Fruit fly (Drosophila melanogaster) whole organism, embryonic: ENCODE results near the gene Bet5.
A peak's percentile ranks its signal among the peaks of the same experiment; 100 is the strongest.

ENCODE experiments used
- Ada2b ChIP-seq: fragments of 200-800 bp; sonication (Bioruptor generic); IDR thresholded peaks from 2 replicates; pipeline ENCODE4 v1.3.6; 2022; ENCODE audit warnings: missing biosample characterization, missing genetic modification characterization
- Blimp-1 ChIP-seq: fragments of 200-800 bp; sonication (Bioruptor generic); optimal IDR thresholded peaks from 3 replicates; lab custom pipeline; 2018; ENCODE audit warnings: missing biosample characterization, missing genetic modification characterization, mild to moderate bottlenecking, moderate library complexity, missing genetic modification reagents
- Bteb2 ChIP-seq: fragments of 200-800 bp; sonication (Bioruptor generic); optimal IDR thresholded peaks from 2 replicates; lab custom pipeline; 2016; ENCODE audit warnings: missing biosample characterization, missing genetic modification characterization
- CG10267 ChIP-seq: fragments of 200-800 bp; sonication (Bioruptor generic); optimal IDR thresholded peaks from 2 replicates; lab custom pipeline; 2018; ENCODE audit warnings: missing biosample characterization, mild to moderate bottlenecking, missing genetic modification characterization, moderate library complexity
- CG10543 ChIP-seq: fragments of 200-800 bp; sonication (Bioruptor generic); optimal IDR thresholded peaks from 3 replicates; lab custom pipeline; 2017; ENCODE audit warnings: missing biosample characterization, mild to moderate bottlenecking, missing genetic modification characterization, moderate library complexity
- CG10654 ChIP-seq: fragments of 200-800 bp; sonication (Bioruptor generic); optimal IDR thresholded peaks from 2 replicates; lab custom pipeline; 2016; ENCODE audit warnings: missing biosample characterization, missing genetic modification characterization
- CG12236 ChIP-seq: fragments of 200-800 bp; sonication (Bioruptor generic); optimal IDR thresholded peaks from 2 replicates; lab custom pipeline; 2016; ENCODE audit warnings: missing biosample characterization, missing genetic modification characterization
- CG12744 ChIP-seq: fragments of 200-800 bp; sonication (Bioruptor generic); optimal IDR thresholded peaks from 2 replicates; lab custom pipeline; 2016; ENCODE audit warnings: missing biosample characterization, missing genetic modification characterization
- CG14014 ChIP-seq: fragments of 200-800 bp; sonication (Bioruptor generic); IDR thresholded peaks from 2 replicates; pipeline ENCODE4 v1.3.6; 2022; ENCODE audit warnings: missing biosample characterization, missing genetic modification characterization
- CG15601 ChIP-seq: fragments of 200-800 bp; sonication (Bioruptor generic); optimal IDR thresholded peaks from 3 replicates; lab custom pipeline; 2019; ENCODE audit warnings: missing biosample characterization, mild to moderate bottlenecking, missing genetic modification characterization, moderate library complexity
- CG17912 ChIP-seq: fragments of 200-800 bp; sonication (Bioruptor generic); optimal IDR thresholded peaks from 2 replicates; lab custom pipeline; 2018; ENCODE audit warnings: missing biosample characterization, mild to moderate bottlenecking, missing genetic modification characterization
- CG30020 ChIP-seq: fragments of 200-800 bp; optimal IDR thresholded peaks from 2 replicates; lab custom pipeline; 2019; ENCODE audit warnings: missing biosample characterization, mild to moderate bottlenecking, missing genetic modification characterization, moderate library complexity
- CG33557 ChIP-seq: fragments of 200-800 bp; sonication (Bioruptor generic); optimal IDR thresholded peaks from 2 replicates; lab custom pipeline; 2019; ENCODE audit warnings: missing biosample characterization, mild to moderate bottlenecking, missing genetic modification characterization, moderate library complexity
- CG5953 ChIP-seq: fragments of 200-800 bp; sonication (Bioruptor generic); IDR thresholded peaks from 2 replicates; pipeline ENCODE4 v1.3.6; 2022; ENCODE audit warnings: missing biosample characterization, missing genetic modification characterization
- CG8388 ChIP-seq: fragments of 200-800 bp; sonication (Bioruptor generic); optimal IDR thresholded peaks from 2 replicates; lab custom pipeline; 2019; ENCODE audit warnings: missing biosample characterization, mild to moderate bottlenecking, missing genetic modification characterization, moderate library complexity
- CG8944 ChIP-seq: fragments of 200-800 bp; sonication (Bioruptor generic); optimal IDR thresholded peaks from 3 replicates; lab custom pipeline; 2016; ENCODE audit warnings: missing biosample characterization, missing genetic modification characterization
- CG9215 ChIP-seq: fragments of 200-800 bp; sonication (Bioruptor generic); IDR thresholded peaks from 2 replicates; pipeline ENCODE4 v1.3.6; 2022; ENCODE audit warnings: missing biosample characterization, missing genetic modification characterization
- CG9609 ChIP-seq: fragments of 200-800 bp; sonication (Bioruptor generic); optimal IDR thresholded peaks from 3 replicates; lab custom pipeline; 2016; ENCODE audit warnings: missing biosample characterization, missing genetic modification characterization
- CG9727 ChIP-seq: fragments of 200-800 bp; sonication (Bioruptor generic); optimal IDR thresholded peaks from 3 replicates; lab custom pipeline; 2017; ENCODE audit warnings: missing biosample characterization, mild to moderate bottlenecking, missing genetic modification characterization
- Jarid2 ChIP-seq: fragments of 200-800 bp; sonication (Bioruptor generic); optimal IDR thresholded peaks from 3 replicates; lab custom pipeline; 2017; ENCODE audit warnings: mild to moderate bottlenecking, missing biosample characterization, missing genetic modification reagents, missing genetic modification characterization
- Lhr ChIP-seq: fragments of 200-800 bp; sonication (Bioruptor generic); optimal IDR thresholded peaks from 3 replicates; lab custom pipeline; 2017; ENCODE audit warnings: mild to moderate bottlenecking, missing biosample characterization, missing genetic modification reagents, missing genetic modification characterization
- Meics ChIP-seq: fragments of 200-800 bp; sonication (Bioruptor generic); optimal IDR thresholded peaks from 2 replicates; lab custom pipeline; 2017; ENCODE audit warnings: missing biosample characterization, mild to moderate bottlenecking, missing genetic modification characterization
- NK7.1 ChIP-seq: fragments of 200-800 bp; sonication (Bioruptor generic); optimal IDR thresholded peaks from 3 replicates; lab custom pipeline; 2016; ENCODE audit warnings: missing biosample characterization, missing genetic modification characterization
- Rfx ChIP-seq: fragments of 200-800 bp; sonication (Bioruptor generic); IDR thresholded peaks from 2 replicates; pipeline ENCODE4 v1.3.6; 2022; ENCODE audit warnings: missing biosample characterization, missing genetic modification characterization
- Sin3A ChIP-seq: fragments of >200 bp; optimal IDR thresholded peaks from 2 replicates; lab custom pipeline; 2018
- Sox102F ChIP-seq: fragments of 200-800 bp; sonication (Bioruptor generic); optimal IDR thresholded peaks from 2 replicates; lab custom pipeline; 2018; ENCODE audit warnings: missing biosample characterization, mild to moderate bottlenecking, missing genetic modification characterization, moderate library complexity
- Vsx1 ChIP-seq: fragments of 200-800 bp; sonication (Bioruptor generic); optimal IDR thresholded peaks from 2 replicates; lab custom pipeline; 2017; ENCODE audit warnings: missing biosample characterization, mild to moderate bottlenecking, missing genetic modification characterization, missing genetic modification reagents
- cad ChIP-seq: fragments of >200 bp; optimal IDR thresholded peaks from 2 replicates; lab custom pipeline; 2017; ENCODE audit warnings: missing biosample characterization, missing genetic modification characterization
- cas ChIP-seq: fragments of 200-800 bp; sonication (Bioruptor generic); IDR thresholded peaks from 2 replicates; pipeline ENCODE4 v1.3.6; 2022; ENCODE audit warnings: missing biosample characterization, missing genetic modification characterization
- chif ChIP-seq, 2 experiments: fragments of 200-800 bp; sonication (Bioruptor generic); optimal IDR thresholded peaks; 3 replicates each; lab custom pipeline; 2016; ENCODE audit warnings: missing biosample characterization in 2 of 2, missing genetic modification characterization in 2 of 2
- cwo ChIP-seq: fragments of 200-800 bp; sonication (Bioruptor generic); optimal IDR thresholded peaks from 3 replicates; lab custom pipeline; 2017; ENCODE audit warnings: missing biosample characterization, missing genetic modification characterization, mild to moderate bottlenecking, moderate library complexity, missing genetic modification reagents
- dati ChIP-seq: fragments of 200-800 bp; sonication (Bioruptor generic); IDR thresholded peaks from 2 replicates; pipeline ENCODE4 v1.3.6; 2022; ENCODE audit warnings: missing biosample characterization, missing genetic modification characterization
- ham ChIP-seq: fragments of 200-800 bp; sonication (Bioruptor generic); IDR thresholded peaks from 2 replicates; pipeline ENCODE4 v1.3.6; 2022; ENCODE audit warnings: missing biosample characterization, missing genetic modification characterization
- insv ChIP-seq, 2 experiments: fragments of 200-800 bp; sonication (Bioruptor generic); optimal IDR thresholded peaks; 3 replicates each; lab custom pipeline; 2016 to 2018; ENCODE audit warnings: missing biosample characterization in 2 of 2, missing genetic modification characterization in 2 of 2
- jing ChIP-seq: fragments of 200-800 bp; sonication (Bioruptor generic); optimal IDR thresholded peaks from 2 replicates; lab custom pipeline; 2018; ENCODE audit warnings: missing biosample characterization, mild to moderate bottlenecking, missing genetic modification characterization
- klu ChIP-seq: fragments of 200-800 bp; sonication (Bioruptor generic); IDR thresholded peaks from 2 replicates; pipeline ENCODE4 v1.3.6; 2022; ENCODE audit warnings: missing biosample characterization, missing genetic modification characterization
- kni ChIP-seq: fragments of 200-800 bp; sonication (Bioruptor generic); optimal IDR thresholded peaks from 3 replicates; lab custom pipeline; 2017; ENCODE audit warnings: mild to moderate bottlenecking, missing biosample characterization, missing genetic modification reagents, missing genetic modification characterization
- lbe ChIP-seq: fragments of 200-800 bp; sonication (Bioruptor generic); optimal IDR thresholded peaks from 2 replicates; lab custom pipeline; 2016; ENCODE audit warnings: missing biosample characterization, mild to moderate bottlenecking, missing genetic modification characterization
- mld ChIP-seq: fragments of 200-800 bp; sonication (Bioruptor generic); IDR thresholded peaks from 3 replicates; pipeline ENCODE4 v1.3.6; 2022; ENCODE audit warnings: missing biosample characterization, missing genetic modification characterization; ENCODE audit not compliant: partially characterized antibody
- pfk ChIP-seq: fragments of 200-800 bp; sonication (Bioruptor generic); optimal IDR thresholded peaks from 2 replicates; lab custom pipeline; 2018; ENCODE audit warnings: missing biosample characterization, mild to moderate bottlenecking, missing genetic modification characterization, moderate library complexity
- pho ChIP-seq: fragments of 200-800 bp; sonication (Bioruptor generic); optimal IDR thresholded peaks from 2 replicates; lab custom pipeline; 2016; ENCODE audit warnings: missing biosample characterization, missing genetic modification characterization
- sens ChIP-seq: fragments of 200-800 bp; sonication (Bioruptor generic); peaks from one replicate; lab custom pipeline; 2016; ENCODE audit warnings: missing biosample characterization, missing genetic modification characterization
- slou ChIP-seq: fragments of 200-800 bp; sonication (Bioruptor generic); optimal IDR thresholded peaks from 3 replicates; lab custom pipeline; 2016; ENCODE audit warnings: missing biosample characterization, missing genetic modification characterization
- slp2 ChIP-seq: fragments of 200-800 bp; sonication (Bioruptor generic); optimal IDR thresholded peaks from 2 replicates; lab custom pipeline; 2016; ENCODE audit warnings: missing biosample characterization, missing genetic modification characterization
- tio ChIP-seq: fragments of 200-800 bp; sonication (Bioruptor generic); optimal IDR thresholded peaks from 2 replicates; lab custom pipeline; 2017; ENCODE audit warnings: missing biosample characterization, missing genetic modification characterization, inconsistent platforms
- tup ChIP-seq: fragments of 200-800 bp; sonication (Bioruptor generic); optimal IDR thresholded peaks from 2 replicates; lab custom pipeline; 2016; ENCODE audit warnings: missing biosample characterization, mild to moderate bottlenecking, missing genetic modification characterization, moderate library complexity
- vnd ChIP-seq: fragments of 200-800 bp; sonication (Bioruptor generic); IDR thresholded peaks from 3 replicates; pipeline ENCODE4 v1.3.6; 2022; ENCODE audit warnings: missing biosample characterization, missing genetic modification characterization; ENCODE audit not compliant: partially characterized antibody
- zen ChIP-seq: fragments of 200-800 bp; sonication (Bioruptor generic); optimal IDR thresholded peaks from 3 replicates; lab custom pipeline; 2018; ENCODE audit warnings: missing biosample characterization, mild to moderate bottlenecking, missing genetic modification characterization, moderate library complexity

Bet5 gene

dm6 chr3R:30170671-30171667, 9.1 kb upstream of the Bet5 start, which contains the start of gene Rsod (continued):
- no peak for TF ChIP-seq insv (GFP tag; optimal IDR thresholded peaks at IDR 0.05; lab: Kevin White, UChicago)
- TF ChIP-seq chif (GFP tag; optimal IDR thresholded peaks at IDR 0.05; lab: Kevin White, UChicago), result peak in 1 of 2 experiments; percentile 20
- TF ChIP-seq CG10543 (GFP tag; lab: Kevin White, UChicago), result peak; percentile 27
- no peak for TF ChIP-seq pfk
- TF ChIP-seq CG15601, result peak; percentile 62
- no peak for TF ChIP-seq Sin3A (lab: Kevin White, UChicago)
- TF ChIP-seq Ada2b (GFP tag; lab: Robert Waterston, UW), result peak; percentile 54
- no peak for TF ChIP-seq CG9215
- TF ChIP-seq cas, result peak; percentile 41; the same call in 1 of the 2 replicates
- no peak for TF ChIP-seq NK7.1 (GFP tag; lab: Kevin White, UChicago)
- TF ChIP-seq Jarid2, result peak; percentile 55
- TF ChIP-seq Sox102F (GFP tag; lab: Kevin White, UChicago), result peak; percentile 72
- TF ChIP-seq CG9609 (GFP tag; lab: Kevin White, UChicago), result no peak
- no peak for TF ChIP-seq ham (GFP tag; lab: Robert Waterston, UW)
- peak; percentile 66; the same call in 1 of the 2 replicates for TF ChIP-seq CG14014 (GFP tag; lab: Robert Waterston, UW)
- TF ChIP-seq jing (GFP tag; lab: Kevin White, UChicago), result peak; percentile 15
- no peak for TF ChIP-seq CG30020 (tag; lab: Kevin White, UChicago)
- TF ChIP-seq Rfx (GFP tag; lab: Robert Waterston, UW), result peak; percentile 62
- TF ChIP-seq pho (GFP tag; lab: Kevin White, UChicago), result no peak
- no peak for TF ChIP-seq CG12744 (GFP tag; lab: Kevin White, UChicago)
- TF ChIP-seq CG9727, result peak; percentile 37
- peak; percentile 31 for TF ChIP-seq kni (GFP tag; lab: Kevin White, UChicago)
- TF ChIP-seq Meics (GFP tag; lab: Kevin White, UChicago), result peak; percentile 30
- no peak for TF ChIP-seq tup (GFP tag; lab: Kevin White, UChicago)
- TF ChIP-seq cwo (GFP tag; lab: Kevin White, UChicago), result no peak
- TF ChIP-seq klu (GFP tag; lab: Robert Waterston, UW), result no peak
- TF ChIP-seq zen (tag; lab: Kevin White, UChicago), result no peak
- peak; percentile 15 for TF ChIP-seq tio (GFP tag; lab: Kevin White, UChicago)
- TF ChIP-seq slp2 (GFP tag; lab: Kevin White, UChicago), result no peak
- no peak for TF ChIP-seq CG17912 (GFP tag; lab: Kevin White, UChicago)
- TF ChIP-seq CG33557 (GFP tag; lab: Kevin White, UChicago), result peak; percentile 50
- TF ChIP-seq CG8388 (GFP tag; lab: Kevin White, UChicago), result peak; percentile 67
- TF ChIP-seq CG10267 (tag; lab: Kevin White, UChicago), result peak; percentile 50
- no peak for TF ChIP-seq CG12236 (GFP tag; lab: Kevin White, UChicago)
- peak; percentile 62; the same call in 1 of the 3 replicates for TF ChIP-seq mld (GFP tag; lab: Robert Waterston, UW)
- no peak for TF ChIP-seq cad (GFP tag; lab: Kevin White, UChicago)
- peak; percentile 99 for TF ChIP-seq Blimp-1
- peak; percentile 47 for TF ChIP-seq CG5953
- TF ChIP-seq slou (GFP tag; lab: Kevin White, UChicago), result no peak
- TF ChIP-seq CG8944 (GFP tag; lab: Kevin White, UChicago), result no peak
- TF ChIP-seq CG10654, result peak; percentile 40
- no peak for TF ChIP-seq lbe (GFP tag; lab: Kevin White, UChicago)
- no peak for TF ChIP-seq dati (GFP tag; lab: Robert Waterston, UW)
- no peak for TF ChIP-seq Bteb2 (GFP tag; lab: Kevin White, UChicago)
- TF ChIP-seq vnd (GFP tag; lab: Robert Waterston, UW), result no peak
- peak; percentile 64 for TF ChIP-seq Vsx1 (GFP tag; lab: Kevin White, UChicago)
- peak; percentile 89 for TF ChIP-seq sens (GFP tag; lab: Kevin White, UChicago)
- TF ChIP-seq Lhr, result peak; percentile 16
